Worm (Caenorhabditis elegans) whole organism, midembryonic: ENCODE measurements around the gene nhr-112.

Source experiments
- T22C8.4 ChIP-seq: fragments of 200-800 bp; sonication (Bioruptor generic); IDR thresholded peaks from 2 replicates; pipeline ENCODE4 v1.3.6; 2022; ENCODE audit warnings: missing genetic modification characterization, missing compliant biosample characterization
- cog-1 ChIP-seq: sonication (generic microtip); optimal IDR thresholded peaks from 2 replicates; lab custom pipeline; 2016; ENCODE audit warnings: missing genetic modification characterization, missing compliant biosample characterization
- flt-1 ChIP-seq: fragments of 200-800 bp; sonication (Bioruptor generic); IDR thresholded peaks from 2 replicates; pipeline ENCODE4 v1.3.6; 2022; ENCODE audit warnings: missing genetic modification characterization, missing compliant biosample characterization
- klf-2 ChIP-seq: fragments of 200-800 bp; sonication (Bioruptor generic); conservative IDR thresholded peaks from 2 replicates; pipeline ENCODE4 v1.3.6; 2022; ENCODE audit warnings: missing genetic modification reagents, missing genetic modification characterization, missing compliant biosample characterization
- ref-1 ChIP-seq: fragments of 200-800 bp; sonication (Bioruptor generic); conservative IDR thresholded peaks from 2 replicates; pipeline ENCODE4 v1.3.6; 2022; ENCODE audit warnings: missing genetic modification reagents, missing genetic modification characterization, missing compliant biosample characterization
- ztf-23 ChIP-seq: fragments of 200-800 bp; sonication (Bioruptor generic); IDR thresholded peaks from 2 replicates; pipeline ENCODE4 v1.3.6; 2022; ENCODE audit warnings: missing genetic modification reagents, missing genetic modification characterization, missing compliant biosample characterization
- ztf-29 ChIP-seq: fragments of 200-800 bp; sonication (Bioruptor generic); IDR thresholded peaks from 2 replicates; pipeline ENCODE4 v1.3.6; 2022; ENCODE audit warnings: missing genetic modification reagents, missing genetic modification characterization, missing compliant biosample characterization

- TF ChIP-seq ztf-29 (GFP tag; lab: Robert Waterston, UW) (no peak), ref-1 (GFP tag; lab: Robert Waterston, UW) (no peak), cog-1 (tag; lab: Kevin White, UChicago) (no peak), flt-1 (GFP tag; lab: Robert Waterston, UW) (no peak), T22C8.4 (no peak), klf-2 (GFP tag; lab: Robert Waterston, UW) (no peak), ztf-23 (GFP tag; lab: Robert Waterston, UW) (no peak)
These were observed 43.7 kb downstream of the nhr-112 start, which contains the start of gene srw-44 for ce11 chrV:16679981-16680380.
